Worm (Caenorhabditis elegans) whole organism, L3 larva: Measurements from ENCODE around the gene trf-1.

ENCODE experiments used
- R02D3.7 ChIP-seq: fragments of 150-350 bp; optimal IDR thresholded peaks from 2 replicates; lab custom pipeline; 2014; ENCODE audit warnings: missing biosample characterization, missing genetic modification characterization
- ZK546.5 ChIP-seq: sonication (generic microtip); optimal IDR thresholded peaks from 2 replicates; lab custom pipeline; 2017; ENCODE audit warnings: missing biosample characterization, missing genetic modification characterization
- ama-1 ChIP-seq: fragments of 150-350 bp; optimal IDR thresholded peaks from 2 replicates; lab custom pipeline; 2018
- ceh-16 ChIP-seq: sonication (generic microtip); optimal IDR thresholded peaks from 2 replicates; lab custom pipeline; 2017; ENCODE audit warnings: missing biosample characterization, missing genetic modification characterization
- ceh-28 ChIP-seq: fragments of 150-350 bp; optimal IDR thresholded peaks from 2 replicates; lab custom pipeline; 2014; ENCODE audit warnings: missing biosample characterization, missing genetic modification reagents, missing genetic modification characterization
- ceh-82 ChIP-seq: fragments of 150-350 bp; optimal IDR thresholded peaks from 2 replicates; lab custom pipeline; 2014; ENCODE audit warnings: missing biosample characterization, missing genetic modification characterization
- ceh-9 ChIP-seq: sonication (generic microtip); optimal IDR thresholded peaks from 2 replicates; lab custom pipeline; 2018; ENCODE audit warnings: missing biosample characterization, missing genetic modification characterization
- daf-12 ChIP-seq: fragments of 150-350 bp; optimal IDR thresholded peaks from 2 replicates; lab custom pipeline; 2014; ENCODE audit warnings: missing biosample characterization, missing genetic modification reagents, missing genetic modification characterization
- egl-27 ChIP-seq: sonication (generic microtip); optimal IDR thresholded peaks from 4 replicates; lab custom pipeline; 2017; ENCODE audit warnings: missing biosample characterization, missing genetic modification reagents, missing genetic modification characterization
- egl-5 ChIP-seq: fragments of 150-350 bp; optimal IDR thresholded peaks from 2 replicates; lab custom pipeline; 2017; ENCODE audit warnings: missing biosample characterization, missing genetic modification reagents, missing genetic modification characterization, inconsistent platforms
- elt-1 ChIP-seq: fragments of 150-350 bp; optimal IDR thresholded peaks from 2 replicates; lab custom pipeline; 2014; ENCODE audit warnings: missing biosample characterization, missing genetic modification characterization
- elt-2 ChIP-seq: sonication (generic microtip); optimal IDR thresholded peaks from 2 replicates; lab custom pipeline; 2016; ENCODE audit warnings: missing genetic modification reagents, mild to moderate bottlenecking, missing genetic modification characterization, missing compliant biosample characterization
- elt-3 ChIP-seq, 3 experiments: fragments of 150-350 bp in 1 of 3; sonication (generic microtip) in 2 of 3; optimal IDR thresholded peaks; 2 replicates in 2 of 3; 4 replicates in 1 of 3; lab custom pipeline; 2014 to 2017; ENCODE audit warnings: missing biosample characterization in 3 of 3, missing genetic modification characterization in 3 of 3
- eor-1 ChIP-seq, 2 experiments: fragments of 150-350 bp; optimal IDR thresholded peaks; 2 replicates each; lab custom pipeline; 2014 to 2018; ENCODE audit warnings: missing biosample characterization in 2 of 2, missing genetic modification characterization in 2 of 2
- fkh-10 ChIP-seq: sonication (generic microtip); optimal IDR thresholded peaks from 2 replicates; lab custom pipeline; 2017; ENCODE audit warnings: missing biosample characterization, missing genetic modification reagents, missing genetic modification characterization
- fkh-2 ChIP-seq: fragments of 150-350 bp; optimal IDR thresholded peaks from 2 replicates; lab custom pipeline; 2014; ENCODE audit warnings: missing biosample characterization, missing genetic modification reagents, missing genetic modification characterization
- fos-1 ChIP-seq: fragments of 150-350 bp; optimal IDR thresholded peaks from 2 replicates; lab custom pipeline; 2014; ENCODE audit warnings: missing biosample characterization, missing genetic modification characterization
- hmg-11 ChIP-seq: sonication (generic microtip); optimal IDR thresholded peaks from 2 replicates; lab custom pipeline; 2016; ENCODE audit warnings: missing genetic modification characterization, missing compliant biosample characterization
- jun-1 ChIP-seq: fragments of 150-350 bp; optimal IDR thresholded peaks from 2 replicates; lab custom pipeline; 2014; ENCODE audit warnings: missing biosample characterization, missing genetic modification reagents, missing genetic modification characterization
- lin-15B ChIP-seq: fragments of 150-350 bp; optimal IDR thresholded peaks from 2 replicates; lab custom pipeline; 2014; ENCODE audit warnings: missing biosample characterization, missing genetic modification characterization
- lin-39 ChIP-seq: fragments of 150-350 bp; optimal IDR thresholded peaks from 2 replicates; lab custom pipeline; 2018; ENCODE audit warnings: missing biosample characterization, missing genetic modification reagents, missing genetic modification characterization
- lsy-12 ChIP-seq: sonication (generic microtip); optimal IDR thresholded peaks from 2 replicates; lab custom pipeline; 2016; ENCODE audit warnings: mild to moderate bottlenecking, missing genetic modification characterization, missing compliant biosample characterization
- mdl-1 ChIP-seq: fragments of 150-350 bp; optimal IDR thresholded peaks from 2 replicates; lab custom pipeline; 2014; ENCODE audit warnings: missing biosample characterization, missing genetic modification characterization
- mml-1 ChIP-seq: fragments of 150-350 bp; sonication (generic microtip); optimal IDR thresholded peaks from 3 replicates; lab custom pipeline; 2014; ENCODE audit warnings: missing biosample characterization, missing genetic modification characterization
- nfya-1 ChIP-seq: sonication (generic microtip); optimal IDR thresholded peaks from 2 replicates; lab custom pipeline; 2017; ENCODE audit warnings: missing genetic modification characterization, mild to moderate bottlenecking, missing compliant biosample characterization, antibody characterized with exemption, moderate library complexity; ENCODE audit not compliant: insufficient read depth
- nhr-11 ChIP-seq: fragments of 150-350 bp; optimal IDR thresholded peaks from 2 replicates; lab custom pipeline; 2014; ENCODE audit warnings: missing biosample characterization, missing genetic modification characterization
- nhr-12 ChIP-seq: fragments of 150-350 bp; optimal IDR thresholded peaks from 2 replicates; lab custom pipeline; 2014; ENCODE audit warnings: missing biosample characterization, missing genetic modification characterization
- nhr-23 ChIP-seq: fragments of 150-350 bp; optimal IDR thresholded peaks from 2 replicates; lab custom pipeline; 2014; ENCODE audit warnings: missing biosample characterization, missing genetic modification reagents, missing genetic modification characterization
- nhr-237 ChIP-seq: fragments of 150-350 bp; optimal IDR thresholded peaks from 2 replicates; lab custom pipeline; 2014; ENCODE audit warnings: missing biosample characterization, missing genetic modification characterization
- nhr-25 ChIP-seq: sonication (generic microtip); optimal IDR thresholded peaks from 2 replicates; lab custom pipeline; 2017; ENCODE audit warnings: missing biosample characterization, missing genetic modification characterization
- nhr-28 ChIP-seq: fragments of 150-350 bp; optimal IDR thresholded peaks from 2 replicates; lab custom pipeline; 2014; ENCODE audit warnings: missing biosample characterization, missing genetic modification characterization
- nhr-43 ChIP-seq: sonication (generic microtip); optimal IDR thresholded peaks from 2 replicates; lab custom pipeline; 2016; ENCODE audit warnings: mild to moderate bottlenecking, missing genetic modification characterization, missing compliant biosample characterization; ENCODE audit not compliant: poor library complexity, severe bottlenecking
- nhr-67 ChIP-seq: fragments of 150-350 bp; optimal IDR thresholded peaks from 2 replicates; lab custom pipeline; 2014; ENCODE audit warnings: missing biosample characterization, missing genetic modification characterization
- nhr-76 ChIP-seq: fragments of 150-350 bp; sonication (generic microtip); optimal IDR thresholded peaks from 5 replicates; lab custom pipeline; 2014; ENCODE audit warnings: missing biosample characterization, missing genetic modification characterization
- nhr-77 ChIP-seq: fragments of 150-350 bp; optimal IDR thresholded peaks from 2 replicates; lab custom pipeline; 2014; ENCODE audit warnings: missing biosample characterization, missing genetic modification characterization
- pha-4 ChIP-seq: fragments of 150-350 bp; optimal IDR thresholded peaks from 2 replicates; lab custom pipeline; 2014; ENCODE audit warnings: missing biosample characterization, missing genetic modification reagents, missing genetic modification characterization
- pqm-1 ChIP-seq: fragments of 150-350 bp; optimal IDR thresholded peaks from 2 replicates; lab custom pipeline; 2017; ENCODE audit warnings: missing biosample characterization, missing genetic modification characterization, inconsistent platforms
- sea-2 ChIP-seq: fragments of 150-350 bp; sonication (generic microtip); optimal IDR thresholded peaks from 4 replicates; lab custom pipeline; 2014; ENCODE audit warnings: missing biosample characterization, missing genetic modification reagents, missing genetic modification characterization
- skn-1 ChIP-seq: fragments of 150-350 bp; optimal IDR thresholded peaks from 2 replicates; lab custom pipeline; 2014; ENCODE audit warnings: missing biosample characterization, missing genetic modification characterization
- snpc-4 ChIP-seq: fragments of 150-350 bp; optimal IDR thresholded peaks from 2 replicates; lab custom pipeline; 2014; ENCODE audit warnings: missing biosample characterization, missing genetic modification characterization
- tbx-2 ChIP-seq: sonication (generic microtip); optimal IDR thresholded peaks from 2 replicates; lab custom pipeline; 2016; ENCODE audit warnings: mild to moderate bottlenecking, missing genetic modification characterization, missing compliant biosample characterization
- zag-1 ChIP-seq: fragments of 150-350 bp; optimal IDR thresholded peaks from 2 replicates; lab custom pipeline; 2014; ENCODE audit warnings: missing biosample characterization, missing genetic modification characterization
- ztf-11 ChIP-seq: fragments of 150-350 bp; optimal IDR thresholded peaks from 2 replicates; lab custom pipeline; 2014; ENCODE audit warnings: missing biosample characterization, missing genetic modification characterization
- ztf-4 ChIP-seq: fragments of 150-350 bp; optimal IDR thresholded peaks from 2 replicates; lab custom pipeline; 2014; ENCODE audit warnings: missing biosample characterization, missing genetic modification characterization

The trf-1 gene

DNA sequence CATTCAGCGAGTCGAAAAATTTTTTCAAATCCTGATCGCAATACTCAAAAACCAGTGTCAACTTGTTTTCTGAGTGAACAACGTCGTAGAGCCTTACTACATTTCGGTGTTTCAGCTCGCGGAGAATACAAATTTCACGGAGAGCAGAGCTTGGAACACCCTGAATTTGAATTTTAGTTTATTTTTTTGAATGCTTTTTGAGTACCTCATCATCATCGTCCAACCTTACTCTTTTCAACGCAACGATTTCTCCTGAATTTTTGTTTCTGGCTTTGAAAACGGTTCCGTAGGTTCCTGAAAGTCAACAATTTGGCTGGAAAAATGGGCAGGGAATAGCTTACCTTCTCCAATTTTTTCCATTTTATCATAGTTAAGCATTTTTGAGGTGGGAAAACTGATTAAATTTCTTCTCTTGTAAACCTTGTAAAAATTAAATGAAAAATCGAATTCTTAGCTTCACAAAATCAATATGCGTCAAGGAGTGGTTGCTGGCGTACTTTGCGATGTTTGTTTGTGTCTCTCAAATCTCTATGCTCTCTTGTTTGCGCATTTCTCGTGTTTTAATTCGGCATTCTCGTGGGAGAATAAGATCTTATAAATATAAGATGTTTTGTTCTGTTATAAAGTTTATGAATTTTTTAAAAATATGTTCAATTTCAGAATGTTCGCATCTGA, 35.8 kb downstream of the trf-1 start, which contains the start of gene cdk-5:
TSS of gene cdk-5 (minus strand) at position 425 of the 675 bp plus-strand sequence.
- TF ChIP-seq lin-15B (tag; lab: Kevin White, UChicago) = peak; percentile 86
- TF ChIP-seq fkh-10 (GFP tag; lab: Kevin White, UChicago) = peak; percentile 51
- peak; percentile 71 for TF ChIP-seq tbx-2 (tag; lab: Kevin White, UChicago)
- TF ChIP-seq ceh-16 (tag; lab: Kevin White, UChicago) = no peak
- TF ChIP-seq ama-1 (lab: Kevin White, UChicago) = peak; percentile 74
- TF ChIP-seq pha-4 = peak; percentile 97
- no peak for TF ChIP-seq mdl-1 (tag; lab: Kevin White, UChicago)
- peak; percentile 84 for TF ChIP-seq jun-1
- TF ChIP-seq R02D3.7 (tag; lab: Kevin White, UChicago) = peak; percentile 34
- TF ChIP-seq egl-27 = no peak
- peak; percentile 76 for TF ChIP-seq lsy-12 (tag; lab: Kevin White, UChicago)
- TF ChIP-seq hmg-11 (tag; lab: Kevin White, UChicago) = peak; percentile 49
- TF ChIP-seq eor-1 (tag; optimal IDR thresholded peaks at IDR 0.05; lab: Kevin White, UChicago) = peak in 1 of 2 experiments; percentile 58
- peak; percentile 49 for TF ChIP-seq ztf-4 (tag; lab: Kevin White, UChicago)
- TF ChIP-seq ceh-28 = peak; percentile 95
- TF ChIP-seq ceh-82 (tag; lab: Kevin White, UChicago) = peak; percentile 48
- peak; percentile 82 for TF ChIP-seq snpc-4 (tag; lab: Kevin White, UChicago)
- TF ChIP-seq ztf-11 (tag; lab: Kevin White, UChicago) = no peak
- no peak for TF ChIP-seq zag-1 (tag; lab: Kevin White, UChicago)
- TF ChIP-seq ceh-9 = no peak
- TF ChIP-seq nfya-1 (tag; lab: Kevin White, UChicago) = peak; percentile 95
- peak; percentile 56 for TF ChIP-seq lin-39 (tag; lab: Kevin White, UChicago)
- peak; percentile 89 for TF ChIP-seq skn-1 (tag; lab: Kevin White, UChicago)
- TF ChIP-seq nhr-25 (tag; lab: Kevin White, UChicago) = peak; percentile 91
- TF ChIP-seq ZK546.5 (tag; lab: Kevin White, UChicago) = peak; percentile 64
- no peak for TF ChIP-seq nhr-28 (tag; lab: Kevin White, UChicago)
- TF ChIP-seq nhr-12 = no peak
- TF ChIP-seq elt-1 (tag; lab: Kevin White, UChicago) = peak; percentile 60
- peak; percentile 50 for TF ChIP-seq elt-2 (tag; lab: Kevin White, UChicago)
- TF ChIP-seq fos-1 (tag; lab: Kevin White, UChicago) = no peak
- TF ChIP-seq nhr-11 (tag; lab: Kevin White, UChicago) = no peak
- peak; percentile 61 for TF ChIP-seq pqm-1
- TF ChIP-seq nhr-77 (tag; lab: Kevin White, UChicago) = peak; percentile 28
- TF ChIP-seq egl-5 = no peak
- peak; percentile 90 for TF ChIP-seq nhr-43
- TF ChIP-seq fkh-2 (tag; lab: Kevin White, UChicago) = no peak
- no peak for TF ChIP-seq nhr-76
- TF ChIP-seq nhr-23 (tag; lab: Kevin White, UChicago) = peak; percentile 95

DNA sequence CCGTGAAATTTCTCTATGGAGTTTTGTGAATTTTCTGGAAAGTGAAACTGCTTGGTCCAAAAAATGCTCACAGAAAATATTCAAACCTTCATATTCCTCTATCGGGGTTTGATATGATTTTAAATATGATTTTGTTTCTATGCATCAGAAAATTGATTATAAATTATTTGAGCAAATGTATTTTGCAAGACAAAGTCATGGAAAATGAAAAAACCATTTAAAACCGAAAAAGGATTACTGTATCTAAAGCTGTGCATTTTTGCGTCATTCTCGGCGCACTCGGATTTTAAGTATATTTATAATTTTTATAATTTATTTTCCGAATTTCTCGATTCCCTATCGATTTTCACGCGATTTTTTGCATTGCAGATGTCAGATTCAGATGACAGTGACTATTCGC, 41.2 kb downstream of the trf-1 start, which contains the start of gene pssy-2:
TSS of gene pssy-2 (plus strand) at position 301 of the 400 bp plus-strand sequence.
- TF ChIP-seq nhr-77 (tag; lab: Kevin White, UChicago) (no peak), elt-3 (tag; optimal IDR thresholded peaks at IDR 0.05; lab: Kevin White, UChicago) (no peak), nhr-67 (tag; lab: Kevin White, UChicago) (no peak), sea-2 (GFP tag; lab: Kevin White, UChicago) (no peak), nfya-1 (tag; lab: Kevin White, UChicago) (no peak), nhr-237 (no peak), daf-12 (no peak), fos-1 (tag; lab: Kevin White, UChicago) (no peak), lsy-12 (tag; lab: Kevin White, UChicago) (no peak), elt-1 (tag; lab: Kevin White, UChicago) (no peak), ceh-16 (tag; lab: Kevin White, UChicago) (no peak), ztf-11 (tag; lab: Kevin White, UChicago) (no peak), nhr-11 (tag; lab: Kevin White, UChicago) (no peak), fkh-2 (tag; lab: Kevin White, UChicago) (no peak), ZK546.5 (tag; lab: Kevin White, UChicago) (no peak), nhr-76 (no peak), nhr-28 (tag; lab: Kevin White, UChicago) (no peak), nhr-12 (no peak), mml-1 (tag; lab: Kevin White, UChicago) (no peak)
